Fruit fly (Drosophila melanogaster): ENCODE measurements around the gene Mip.

- no peak for TF ChIP-seq EcR (GFP tag; optimal IDR thresholded peaks at IDR 0.05)
- no peak for TF ChIP-seq Pif1A (GFP tag; optimal IDR thresholded peaks at IDR 0.05)
- TF ChIP-seq CG12605 (GFP tag; IDR thresholded peaks at IDR 0.05): no peak
- TF ChIP-seq Ets98B (GFP tag; IDR thresholded peaks at IDR 0.05): no peak
- TF ChIP-seq fd96Ca (GFP tag; IDR thresholded peaks at IDR 0.05): no peak
- TF ChIP-seq CG13204 (GFP tag; optimal IDR thresholded peaks at IDR 0.05): no peak
- TF ChIP-seq CG9948 (tag; optimal IDR thresholded peaks at IDR 0.05): no peak
- TF ChIP-seq gl (tag; optimal IDR thresholded peaks at IDR 0.05): no peak
- TF ChIP-seq CG14655 (GFP tag; optimal IDR thresholded peaks at IDR 0.05): no peak
- TF ChIP-seq CG15710 (tag; optimal IDR thresholded peaks at IDR 0.05): no peak
- TF ChIP-seq Snoo (tag; optimal IDR thresholded peaks at IDR 0.05): no peak
These were observed 28.8 kb downstream of the Mip start, which contains the start of gene ND-24L for dm6 chr3L:17320711-17321110.
